Fruit fly (Drosophila melanogaster) whole organism, embryonic: ENCODE results near the gene ver.

Source experiments
- ATbp ChIP-seq: fragments of 200-800 bp; sonication (Bioruptor generic); optimal IDR thresholded peaks from 2 replicates; lab custom pipeline; 2017; ENCODE audit warnings: missing biosample characterization, mild to moderate bottlenecking, missing genetic modification characterization, missing genetic modification reagents
- Atf-2 ChIP-seq: fragments of 200-800 bp; sonication (Bioruptor generic); optimal IDR thresholded peaks from 2 replicates; lab custom pipeline; 2016; ENCODE audit warnings: missing biosample characterization, missing genetic modification characterization
- CG10543 ChIP-seq: fragments of 200-800 bp; sonication (Bioruptor generic); optimal IDR thresholded peaks from 3 replicates; lab custom pipeline; 2017; ENCODE audit warnings: missing biosample characterization, mild to moderate bottlenecking, missing genetic modification characterization, moderate library complexity
- CG11696 ChIP-seq: fragments of 200-800 bp; sonication (Bioruptor generic); IDR thresholded peaks from 2 replicates; pipeline ENCODE4 v1.3.6; 2022; ENCODE audit warnings: missing biosample characterization, missing genetic modification characterization
- CG12299 ChIP-seq: fragments of 200-800 bp; sonication (Bioruptor generic); optimal IDR thresholded peaks from 2 replicates; lab custom pipeline; 2018; ENCODE audit warnings: missing biosample characterization, mild to moderate bottlenecking, missing genetic modification characterization
- CG14014 ChIP-seq: fragments of 200-800 bp; sonication (Bioruptor generic); IDR thresholded peaks from 2 replicates; pipeline ENCODE4 v1.3.6; 2022; ENCODE audit warnings: missing biosample characterization, missing genetic modification characterization
- CG14965 ChIP-seq: fragments of 200-800 bp; sonication (Bioruptor generic); optimal IDR thresholded peaks from 2 replicates; lab custom pipeline; 2016; ENCODE audit warnings: missing biosample characterization, missing genetic modification characterization, borderline replicate concordance
- CG16863 ChIP-seq: fragments of 200-800 bp; sonication (Bioruptor generic); optimal IDR thresholded peaks from 3 replicates; lab custom pipeline; 2016; ENCODE audit warnings: missing biosample characterization, missing genetic modification characterization
- CG17568 ChIP-seq: fragments of 200-800 bp; sonication (Bioruptor generic); optimal IDR thresholded peaks from 2 replicates; lab custom pipeline; 2018; ENCODE audit warnings: missing biosample characterization, mild to moderate bottlenecking, missing genetic modification characterization, moderate library complexity
- CG17612 ChIP-seq: fragments of 200-800 bp; sonication (Bioruptor generic); IDR thresholded peaks from 2 replicates; pipeline ENCODE4 v1.3.6; 2022; ENCODE audit warnings: missing biosample characterization, missing genetic modification characterization
- CG17829 ChIP-seq: fragments of 200-800 bp; optimal IDR thresholded peaks from 2 replicates; lab custom pipeline; 2019; ENCODE audit warnings: missing biosample characterization, mild to moderate bottlenecking, missing genetic modification characterization, moderate library complexity
- CG1792 ChIP-seq: fragments of 200-800 bp; sonication (Bioruptor generic); optimal IDR thresholded peaks from 2 replicates; lab custom pipeline; 2016; ENCODE audit warnings: missing biosample characterization, missing genetic modification characterization
- CG18619 ChIP-seq: fragments of 200-800 bp; sonication (Bioruptor generic); optimal IDR thresholded peaks from 3 replicates; lab custom pipeline; 2017; ENCODE audit warnings: missing biosample characterization, mild to moderate bottlenecking, missing genetic modification characterization
- CG2116 ChIP-seq: fragments of 200-800 bp; sonication (Bioruptor generic); optimal IDR thresholded peaks from 3 replicates; lab custom pipeline; 2018; ENCODE audit warnings: missing biosample characterization, mild to moderate bottlenecking, missing genetic modification characterization
- CG4360 ChIP-seq: fragments of 200-800 bp; sonication (Bioruptor generic); IDR thresholded peaks from 2 replicates; pipeline ENCODE4 v1.3.6; 2022; ENCODE audit warnings: missing biosample characterization, missing genetic modification characterization
- CG7357 ChIP-seq: fragments of 200-800 bp; sonication (Bioruptor generic); IDR thresholded peaks from 3 replicates; pipeline ENCODE4 v1.3.6; 2022; ENCODE audit warnings: missing biosample characterization, missing genetic modification characterization
- CG7556 ChIP-seq: fragments of 200-800 bp; sonication (Bioruptor generic); optimal IDR thresholded peaks from 2 replicates; lab custom pipeline; 2017; ENCODE audit warnings: missing biosample characterization, mild to moderate bottlenecking, missing genetic modification characterization
- CG7786 ChIP-seq: fragments of 200-800 bp; sonication (Bioruptor generic); optimal IDR thresholded peaks from 2 replicates; lab custom pipeline; 2016; ENCODE audit warnings: missing biosample characterization, missing genetic modification characterization
- CG7987 ChIP-seq: fragments of 200-800 bp; sonication (Bioruptor generic); optimal IDR thresholded peaks from 2 replicates; lab custom pipeline; 2018; ENCODE audit warnings: missing biosample characterization, mild to moderate bottlenecking, missing genetic modification characterization, moderate library complexity
- CG9437 ChIP-seq: fragments of 200-800 bp; sonication (Bioruptor generic); optimal IDR thresholded peaks from 2 replicates; lab custom pipeline; 2018; ENCODE audit warnings: missing biosample characterization, mild to moderate bottlenecking, missing genetic modification characterization
- CG9932 ChIP-seq: fragments of 200-800 bp; sonication (Bioruptor generic); IDR thresholded peaks from 2 replicates; pipeline ENCODE4 v1.3.6; 2022; ENCODE audit warnings: missing biosample characterization, missing genetic modification characterization
- CHES-1-like ChIP-seq: fragments of 200-800 bp; sonication (Bioruptor generic); optimal IDR thresholded peaks from 2 replicates; lab custom pipeline; 2016; ENCODE audit warnings: missing biosample characterization, missing genetic modification characterization
- CTCF ChIP-seq: fragments of 200-800 bp; sonication (Bioruptor generic); optimal IDR thresholded peaks from 2 replicates; lab custom pipeline; 2017; ENCODE audit warnings: missing biosample characterization, mild to moderate bottlenecking, missing genetic modification characterization, moderate library complexity
- CrebB ChIP-seq: fragments of 200-800 bp; sonication (Bioruptor generic); optimal IDR thresholded peaks from 3 replicates; lab custom pipeline; 2018; ENCODE audit warnings: missing biosample characterization, mild to moderate bottlenecking, missing genetic modification characterization
- Doc3 ChIP-seq: fragments of 200-800 bp; sonication (Bioruptor generic); IDR thresholded peaks from 3 replicates; pipeline ENCODE4 v1.3.6; 2022; ENCODE audit warnings: missing biosample characterization, missing genetic modification characterization; ENCODE audit not compliant: partially characterized antibody
- E2f2 ChIP-seq: fragments of 200-800 bp; sonication (Bioruptor generic); IDR thresholded peaks from 2 replicates; pipeline ENCODE4 v1.3.6; 2022; ENCODE audit warnings: missing biosample characterization, missing genetic modification characterization
- Eip74EF ChIP-seq, 2 experiments: fragments of 200-800 bp in 1 of 2; fragments of >200 bp in 1 of 2; sonication (Bioruptor generic) in 1 of 2; optimal IDR thresholded peaks; 2 replicates each; lab custom pipeline; 2017 to 2019; ENCODE audit warnings: missing biosample characterization in 2 of 2, missing genetic modification characterization in 2 of 2, mild to moderate bottlenecking in 1 of 2, moderate library complexity in 1 of 2
- Fer2 ChIP-seq: fragments of 200-800 bp; sonication (Bioruptor generic); optimal IDR thresholded peaks from 2 replicates; lab custom pipeline; 2018; ENCODE audit warnings: missing biosample characterization, mild to moderate bottlenecking, missing genetic modification characterization, moderate library complexity
- HLH3B ChIP-seq: fragments of 200-800 bp; sonication (Bioruptor generic); IDR thresholded peaks from 2 replicates; pipeline ENCODE4 v1.3.6; 2022; ENCODE audit warnings: missing biosample characterization, missing genetic modification characterization
- Lim3 ChIP-seq: fragments of 200-800 bp; sonication (Bioruptor generic); IDR thresholded peaks from 2 replicates; pipeline ENCODE4 v1.3.6; 2022; ENCODE audit warnings: missing biosample characterization, missing genetic modification characterization
- Spps ChIP-seq: fragments of 200-800 bp; sonication (Bioruptor generic); optimal IDR thresholded peaks from 2 replicates; lab custom pipeline; 2018; ENCODE audit warnings: missing biosample characterization, mild to moderate bottlenecking, missing genetic modification characterization
- Tbp ChIP-seq: fragments of >200 bp; optimal IDR thresholded peaks from 2 replicates; lab custom pipeline; 2018; ENCODE audit warnings: missing biosample characterization, missing genetic modification characterization
- bsh ChIP-seq, 2 experiments: fragments of 200-800 bp; sonication (Bioruptor generic); optimal IDR thresholded peaks; 2 replicates each; lab custom pipeline; 2017 to 2018; ENCODE audit warnings: mild to moderate bottlenecking in 2 of 2, missing biosample characterization in 2 of 2, missing genetic modification characterization in 2 of 2, moderate library complexity in 1 of 2
- dan ChIP-seq: fragments of 200-800 bp; sonication (Bioruptor generic); IDR thresholded peaks from 2 replicates; pipeline ENCODE4 v1.3.6; 2022; ENCODE audit warnings: missing biosample characterization, missing genetic modification characterization
- dimm ChIP-seq: fragments of 200-800 bp; sonication (Bioruptor generic); IDR thresholded peaks from 2 replicates; pipeline ENCODE4 v1.3.6; 2022; ENCODE audit warnings: missing biosample characterization, missing genetic modification characterization
- fd3F ChIP-seq: fragments of 200-800 bp; sonication (Bioruptor generic); optimal IDR thresholded peaks from 2 replicates; lab custom pipeline; 2018; ENCODE audit warnings: missing biosample characterization, mild to moderate bottlenecking, missing genetic modification characterization, moderate library complexity
- fru ChIP-seq: fragments of >200 bp; optimal IDR thresholded peaks from 2 replicates; lab custom pipeline; 2017
- fu2 ChIP-seq: fragments of 200-800 bp; sonication (Bioruptor generic); optimal IDR thresholded peaks from 2 replicates; lab custom pipeline; 2016; ENCODE audit warnings: missing biosample characterization, missing genetic modification characterization
- gfzf ChIP-seq: fragments of 200-800 bp; sonication (Bioruptor generic); optimal IDR thresholded peaks from 2 replicates; lab custom pipeline; 2016; ENCODE audit warnings: missing biosample characterization, mild to moderate bottlenecking, missing genetic modification characterization, moderate library complexity
- h ChIP-seq: fragments of >200 bp; optimal IDR thresholded peaks from 2 replicates; lab custom pipeline; 2017
- hkb ChIP-seq, 2 experiments: fragments of 200-800 bp in 1 of 2; fragments of >200 bp in 1 of 2; sonication (Bioruptor generic) in 1 of 2; IDR thresholded peaks in 1 of 2; optimal IDR thresholded peaks in 1 of 2; 2 replicates each; pipeline versions ENCODE4 v1.3.6 to Lab custom; 2017 to 2022; ENCODE audit warnings: missing biosample characterization in 1 of 2, missing genetic modification characterization in 1 of 2
- klu ChIP-seq: fragments of 200-800 bp; sonication (Bioruptor generic); IDR thresholded peaks from 2 replicates; pipeline ENCODE4 v1.3.6; 2022; ENCODE audit warnings: missing biosample characterization, missing genetic modification characterization
- lilli ChIP-seq: fragments of 200-800 bp; sonication (Bioruptor generic); optimal IDR thresholded peaks from 3 replicates; lab custom pipeline; 2016; ENCODE audit warnings: missing biosample characterization, missing genetic modification characterization
- lola ChIP-seq, 3 experiments: fragments of >200 bp in 2 of 3; fragments of 200-800 bp in 1 of 3; sonication (Bioruptor generic) in 1 of 3; optimal IDR thresholded peaks; 2 replicates each; lab custom pipeline; 2017 to 2019; ENCODE audit warnings: missing biosample characterization in 3 of 3, missing genetic modification characterization in 3 of 3, mild to moderate bottlenecking in 1 of 3, moderate library complexity in 1 of 3
- lov ChIP-seq, 2 experiments: fragments of 200-800 bp in 1 of 2; fragments of >200 bp in 1 of 2; sonication (Bioruptor generic) in 1 of 2; IDR thresholded peaks in 1 of 2; optimal IDR thresholded peaks in 1 of 2; 2 replicates in 1 of 2; 3 replicates in 1 of 2; pipeline versions ENCODE4 v1.3.6 to Lab custom; 2017 to 2022; ENCODE audit warnings: missing biosample characterization in 1 of 2, missing genetic modification characterization in 1 of 2
- luna ChIP-seq: fragments of 200-800 bp; sonication (Bioruptor generic); optimal IDR thresholded peaks from 2 replicates; lab custom pipeline; 2016; ENCODE audit warnings: missing biosample characterization, missing genetic modification characterization
- pho ChIP-seq: fragments of 200-800 bp; sonication (Bioruptor generic); optimal IDR thresholded peaks from 2 replicates; lab custom pipeline; 2016; ENCODE audit warnings: missing biosample characterization, missing genetic modification characterization
- slbo ChIP-seq: fragments of 200-800 bp; sonication (Bioruptor generic); IDR thresholded peaks from 2 replicates; pipeline ENCODE4 v1.3.6; 2022; ENCODE audit warnings: missing biosample characterization, missing genetic modification characterization
- stc ChIP-seq: fragments of 200-800 bp; sonication (Bioruptor generic); IDR thresholded peaks from 2 replicates; pipeline ENCODE4 v1.3.6; 2022; ENCODE audit warnings: missing biosample characterization, missing genetic modification characterization
- stwl ChIP-seq: fragments of 200-800 bp; sonication (Bioruptor generic); optimal IDR thresholded peaks from 3 replicates; lab custom pipeline; 2018; ENCODE audit warnings: missing biosample characterization, mild to moderate bottlenecking, missing genetic modification characterization, moderate library complexity
- tna ChIP-seq: fragments of 200-800 bp; sonication (Bioruptor generic); IDR thresholded peaks from 2 replicates; pipeline ENCODE4 v1.3.6; 2022; ENCODE audit warnings: missing biosample characterization, missing genetic modification characterization; ENCODE audit not compliant: partially characterized antibody
- vfl ChIP-seq: fragments of 200-800 bp; sonication (Bioruptor generic); optimal IDR thresholded peaks from 2 replicates; lab custom pipeline; 2016; ENCODE audit warnings: missing biosample characterization, missing genetic modification characterization

ver gene

dm6 chr3L:12482246-12482645 lies 41.5 kb upstream of the ver start, which contains the start of gene CG33725 (continued):
- TF ChIP-seq CG17829 (no peak), CG11696 (no peak), CG7786 (GFP tag; lab: Kevin White, UChicago) (no peak), dimm (GFP tag; lab: Robert Waterston, UW) (no peak), Spps (tag; lab: Kevin White, UChicago) (no peak), Eip74EF (GFP tag; optimal IDR thresholded peaks at IDR 0.05; lab: Kevin White, UChicago) (no peak), CG17612 (GFP tag; lab: Robert Waterston, UW) (no peak), ATbp (GFP tag; lab: Kevin White, UChicago) (no peak), Doc3 (no peak), CG7357 (GFP tag; lab: Robert Waterston, UW) (no peak), CG7987 (GFP tag; lab: Kevin White, UChicago) (peak; percentile 35), Atf-2 (GFP tag; lab: Kevin White, UChicago) (no peak), CG14014 (GFP tag; lab: Robert Waterston, UW) (peak; percentile 28; the same call in 1 of the 2 replicates), fu2 (GFP tag; lab: Kevin White, UChicago) (no peak), CG1792 (GFP tag; lab: Kevin White, UChicago) (no peak), fru (no peak), gfzf (GFP tag; lab: Kevin White, UChicago) (no peak), bsh (GFP tag; optimal IDR thresholded peaks at IDR 0.05; lab: Kevin White, UChicago) (peak in 1 of 2 experiments; percentile 27), CG4360 (GFP tag; lab: Robert Waterston, UW) (no peak), vfl (GFP tag; lab: Kevin White, UChicago) (no peak), tna (GFP tag; lab: Robert Waterston, UW) (no peak), stwl (tag; lab: Kevin White, UChicago) (no peak), h (lab: Kevin White, UChicago) (no peak), CG9437 (no peak), CG9932 (GFP tag; lab: Robert Waterston, UW) (no peak), CG18619 (GFP tag; lab: Kevin White, UChicago) (no peak), CG2116 (GFP tag; lab: Kevin White, UChicago) (no peak), CTCF (GFP tag; lab: Kevin White, UChicago) (no peak), Lim3 (GFP tag; lab: Robert Waterston, UW) (no peak), luna (GFP tag; lab: Kevin White, UChicago) (no peak), fd3F (GFP tag; lab: Kevin White, UChicago) (no peak), CrebB (no peak), stc (GFP tag; lab: Robert Waterston, UW) (no peak), CHES-1-like (no peak), CG7556 (no peak), dan (GFP tag; lab: Robert Waterston, UW) (no peak), CG10543 (GFP tag; lab: Kevin White, UChicago) (no peak), E2f2 (GFP tag; lab: Robert Waterston, UW) (no peak), CG16863 (no peak), CG14965 (GFP tag; lab: Kevin White, UChicago) (no peak), slbo (no peak), klu (no peak), lov (optimal IDR thresholded peaks at IDR 0.05; lab: Kevin White, UChicago) (no peak), lov (GFP tag; IDR thresholded peaks at IDR 0.05; lab: Robert Waterston, UW) (no peak), CG17568 (no peak), CG12299 (no peak), pho (GFP tag; lab: Kevin White, UChicago) (no peak), lilli (GFP tag; lab: Kevin White, UChicago) (no peak), lola (GFP tag; optimal IDR thresholded peaks at IDR 0.05; lab: Kevin White, UChicago) (no peak), Tbp (GFP tag; lab: Kevin White, UChicago) (no peak), HLH3B (GFP tag; lab: Robert Waterston, UW) (no peak), hkb (optimal IDR thresholded peaks at IDR 0.05; lab: Kevin White, UChicago) (no peak), hkb (GFP tag; IDR thresholded peaks at IDR 0.05; lab: Robert Waterston, UW) (no peak), Fer2 (no peak)
